Fruit fly (Drosophila melanogaster) whole organism, embryonic: ENCODE results near the gene CG17930.

ENCODE experiments used
- Antp ChIP-seq: fragments of 200-800 bp; sonication (Bioruptor generic); optimal IDR thresholded peaks from 3 replicates; lab custom pipeline; 2016; ENCODE audit warnings: missing biosample characterization, missing genetic modification characterization
- Asciz ChIP-seq: fragments of 200-800 bp; sonication (Bioruptor generic); optimal IDR thresholded peaks from 2 replicates; lab custom pipeline; 2017; ENCODE audit warnings: missing biosample characterization, mild to moderate bottlenecking, missing genetic modification characterization, missing genetic modification reagents
- Atf3 ChIP-seq: fragments of 200-800 bp; sonication (Bioruptor generic); optimal IDR thresholded peaks from 3 replicates; lab custom pipeline; 2016; ENCODE audit warnings: missing biosample characterization, missing genetic modification characterization
- Awh ChIP-seq: fragments of 200-800 bp; sonication (Bioruptor generic); IDR thresholded peaks from 2 replicates; pipeline ENCODE4, ENCODE4 v1.3.6; 2022; ENCODE audit warnings: missing biosample characterization, missing genetic modification characterization
- B-H2 ChIP-seq: fragments of 200-800 bp; sonication (Bioruptor generic); optimal IDR thresholded peaks from 2 replicates; lab custom pipeline; 2018; ENCODE audit warnings: missing biosample characterization, mild to moderate bottlenecking, missing genetic modification characterization
- Blimp-1 ChIP-seq: fragments of 200-800 bp; sonication (Bioruptor generic); optimal IDR thresholded peaks from 3 replicates; lab custom pipeline; 2018; ENCODE audit warnings: missing biosample characterization, missing genetic modification characterization, mild to moderate bottlenecking, moderate library complexity, missing genetic modification reagents
- CG10209 ChIP-seq: fragments of 200-800 bp; sonication (Bioruptor generic); optimal IDR thresholded peaks from 3 replicates; lab custom pipeline; 2017; ENCODE audit warnings: missing biosample characterization, mild to moderate bottlenecking, missing genetic modification characterization, missing genetic modification reagents
- CG10431 ChIP-seq: fragments of 200-800 bp; sonication (Bioruptor generic); optimal IDR thresholded peaks from 3 replicates; lab custom pipeline; 2018; ENCODE audit warnings: missing biosample characterization, mild to moderate bottlenecking, missing genetic modification characterization
- CG10979 ChIP-seq: fragments of 200-800 bp; sonication (Bioruptor generic); optimal IDR thresholded peaks from 2 replicates; lab custom pipeline; 2018; ENCODE audit warnings: missing biosample characterization, mild to moderate bottlenecking, missing genetic modification characterization, moderate library complexity
- CG11695 ChIP-seq: fragments of 200-800 bp; sonication (Bioruptor generic); IDR thresholded peaks from 3 replicates; pipeline ENCODE4 v1.3.6; 2022; ENCODE audit warnings: missing biosample characterization, missing genetic modification characterization
- CG12219 ChIP-seq: fragments of 200-800 bp; sonication (Bioruptor generic); optimal IDR thresholded peaks from 3 replicates; lab custom pipeline; 2018; ENCODE audit warnings: missing biosample characterization, mild to moderate bottlenecking, missing genetic modification characterization
- CG12769 ChIP-seq: fragments of 200-800 bp; sonication (Bioruptor generic); optimal IDR thresholded peaks from 2 replicates; lab custom pipeline; 2019; ENCODE audit warnings: missing biosample characterization, mild to moderate bottlenecking, missing genetic modification characterization, moderate library complexity
- CG13296 ChIP-seq: fragments of 200-800 bp; sonication (Bioruptor generic); optimal IDR thresholded peaks from 3 replicates; lab custom pipeline; 2018; ENCODE audit warnings: missing biosample characterization, mild to moderate bottlenecking, missing genetic modification characterization
- CG13894 ChIP-seq: fragments of 200-800 bp; sonication (Bioruptor generic); optimal IDR thresholded peaks from 3 replicates; lab custom pipeline; 2018; ENCODE audit warnings: missing biosample characterization, mild to moderate bottlenecking, missing genetic modification characterization, moderate library complexity
- CG17186 ChIP-seq: fragments of 200-800 bp; sonication (Bioruptor generic); optimal IDR thresholded peaks from 3 replicates; lab custom pipeline; 2017; ENCODE audit warnings: missing biosample characterization, missing genetic modification reagents, missing genetic modification characterization
- CG33557 ChIP-seq: fragments of 200-800 bp; sonication (Bioruptor generic); optimal IDR thresholded peaks from 2 replicates; lab custom pipeline; 2019; ENCODE audit warnings: missing biosample characterization, mild to moderate bottlenecking, missing genetic modification characterization, moderate library complexity
- CG6175 ChIP-seq: fragments of 200-800 bp; sonication (Bioruptor generic); IDR thresholded peaks from 3 replicates; pipeline ENCODE4 v1.3.6; 2022; ENCODE audit warnings: missing biosample characterization, missing genetic modification characterization
- CG6254 ChIP-seq: fragments of 200-800 bp; sonication (Bioruptor generic); optimal IDR thresholded peaks from 3 replicates; lab custom pipeline; 2017; ENCODE audit warnings: mild to moderate bottlenecking, missing biosample characterization, missing genetic modification reagents, missing genetic modification characterization
- CG6791 ChIP-seq: fragments of 200-800 bp; sonication (Bioruptor generic); IDR thresholded peaks from 3 replicates; pipeline ENCODE4 v1.3.6; 2022; ENCODE audit warnings: missing biosample characterization, missing genetic modification characterization; ENCODE audit not compliant: partially characterized antibody
- CG6813 ChIP-seq: fragments of 200-800 bp; sonication (Bioruptor generic); optimal IDR thresholded peaks from 2 replicates; lab custom pipeline; 2017; ENCODE audit warnings: missing biosample characterization, missing genetic modification characterization, mild to moderate bottlenecking, moderate library complexity, missing genetic modification reagents
- CG7745 ChIP-seq: fragments of 200-800 bp; sonication (Bioruptor generic); optimal IDR thresholded peaks from 2 replicates; lab custom pipeline; 2018; ENCODE audit warnings: missing biosample characterization, mild to moderate bottlenecking, missing genetic modification characterization, moderate library complexity
- CG8290 ChIP-seq, 3 experiments: fragments of 200-800 bp; sonication (Bioruptor generic); optimal IDR thresholded peaks; 2 replicates each; lab custom pipeline; 2016 to 2019; ENCODE audit warnings: missing biosample characterization in 3 of 3, missing genetic modification characterization in 3 of 3, mild to moderate bottlenecking in 2 of 3, moderate library complexity in 1 of 3
- CG8924 ChIP-seq: fragments of 200-800 bp; optimal IDR thresholded peaks from 3 replicates; lab custom pipeline; 2019; ENCODE audit warnings: missing biosample characterization, mild to moderate bottlenecking, missing genetic modification characterization, moderate library complexity
- CG9817 ChIP-seq: fragments of 200-800 bp; sonication (Bioruptor generic); optimal IDR thresholded peaks from 2 replicates; lab custom pipeline; 2018; ENCODE audit warnings: missing biosample characterization, mild to moderate bottlenecking, missing genetic modification characterization, moderate library complexity
- Dfd ChIP-seq, 2 experiments: fragments of >200 bp; optimal IDR thresholded peaks; 2 replicates each; lab custom pipeline; 2017; ENCODE audit warnings: missing biosample characterization in 2 of 2, missing genetic modification characterization in 2 of 2
- Ets65A ChIP-seq: fragments of 200-800 bp; sonication (Bioruptor generic); peaks from one replicate; lab custom pipeline; 2016; ENCODE audit warnings: missing biosample characterization, missing genetic modification characterization
- H15 ChIP-seq: fragments of 200-800 bp; sonication (Bioruptor generic); IDR thresholded peaks from 3 replicates; pipeline ENCODE4 v1.3.6; 2022; ENCODE audit warnings: missing biosample characterization, missing genetic modification characterization
- HLH4C ChIP-seq: fragments of 200-800 bp; sonication (Bioruptor generic); IDR thresholded peaks from 3 replicates; pipeline ENCODE4 v1.3.6; 2022; ENCODE audit warnings: missing biosample characterization, missing genetic modification characterization; ENCODE audit not compliant: partially characterized antibody
- HmgD ChIP-seq: fragments of 200-800 bp; sonication (Bioruptor generic); optimal IDR thresholded peaks from 3 replicates; lab custom pipeline; 2016; ENCODE audit warnings: missing biosample characterization, missing genetic modification characterization
- Hmx ChIP-seq: fragments of 200-800 bp; sonication (Bioruptor generic); optimal IDR thresholded peaks from 2 replicates; lab custom pipeline; 2016; ENCODE audit warnings: missing biosample characterization, missing genetic modification characterization
- NfI ChIP-seq: fragments of 200-800 bp; sonication (Bioruptor generic); optimal IDR thresholded peaks from 3 replicates; lab custom pipeline; 2018; ENCODE audit warnings: missing biosample characterization, mild to moderate bottlenecking, missing genetic modification characterization, moderate library complexity
- Stat92E ChIP-seq, 3 experiments: fragments of >200 bp in 2 of 3; fragments of 200-800 bp in 1 of 3; sonication (Bioruptor generic) in 1 of 3; optimal IDR thresholded peaks; 2 replicates each; lab custom pipeline; 2017 to 2019; ENCODE audit warnings: missing biosample characterization in 3 of 3, missing genetic modification characterization in 3 of 3, mild to moderate bottlenecking in 1 of 3, moderate library complexity in 1 of 3
- bab2 ChIP-seq: fragments of 200-800 bp; sonication (Bioruptor generic); optimal IDR thresholded peaks from 2 replicates; lab custom pipeline; 2016; ENCODE audit warnings: missing biosample characterization, missing genetic modification characterization
- crc ChIP-seq: fragments of 200-800 bp; sonication (Bioruptor generic); optimal IDR thresholded peaks from 2 replicates; lab custom pipeline; 2016; ENCODE audit warnings: missing biosample characterization, missing genetic modification characterization
- cwo ChIP-seq: fragments of 200-800 bp; sonication (Bioruptor generic); optimal IDR thresholded peaks from 3 replicates; lab custom pipeline; 2017; ENCODE audit warnings: missing biosample characterization, missing genetic modification characterization, mild to moderate bottlenecking, moderate library complexity, missing genetic modification reagents
- emc ChIP-seq: fragments of 200-800 bp; sonication (Bioruptor generic); optimal IDR thresholded peaks from 2 replicates; lab custom pipeline; 2016; ENCODE audit warnings: missing biosample characterization, missing genetic modification characterization
- ftz-f1 ChIP-seq: fragments of 200-800 bp; sonication (Bioruptor generic); optimal IDR thresholded peaks from 2 replicates; lab custom pipeline; 2016; ENCODE audit warnings: missing biosample characterization, missing genetic modification characterization
- grau ChIP-seq: fragments of 200-800 bp; optimal IDR thresholded peaks from 3 replicates; lab custom pipeline; 2019; ENCODE audit warnings: missing biosample characterization, mild to moderate bottlenecking, missing genetic modification characterization, moderate library complexity
- otp ChIP-seq: fragments of 200-800 bp; sonication (Bioruptor generic); IDR thresholded peaks from 3 replicates; pipeline ENCODE4, ENCODE4 v1.3.6; 2022; ENCODE audit warnings: missing biosample characterization, missing genetic modification characterization
- pum ChIP-seq: fragments of 200-800 bp; sonication (Bioruptor generic); optimal IDR thresholded peaks from 2 replicates; lab custom pipeline; 2016; ENCODE audit warnings: missing biosample characterization, missing genetic modification characterization
- sc ChIP-seq, 3 experiments: fragments of >200 bp in 2 of 3; fragments of 200-800 bp in 1 of 3; sonication (Bioruptor generic) in 1 of 3; optimal IDR thresholded peaks; 2 replicates in 2 of 3; 3 replicates in 1 of 3; lab custom pipeline; 2017; ENCODE audit warnings: mild to moderate bottlenecking in 1 of 3, missing biosample characterization in 1 of 3, missing genetic modification characterization in 1 of 3, missing genetic modification reagents in 1 of 3
- sd ChIP-seq: fragments of 200-800 bp; sonication (Bioruptor generic); optimal IDR thresholded peaks from 3 replicates; lab custom pipeline; 2018; ENCODE audit warnings: missing biosample characterization, mild to moderate bottlenecking, missing genetic modification characterization, moderate library complexity
- stc ChIP-seq: fragments of 200-800 bp; sonication (Bioruptor generic); IDR thresholded peaks from 2 replicates; pipeline ENCODE4 v1.3.6; 2022; ENCODE audit warnings: missing biosample characterization, missing genetic modification characterization
- tgo ChIP-seq: fragments of 200-800 bp; sonication (Bioruptor generic); IDR thresholded peaks from 3 replicates; pipeline ENCODE4 v1.3.6; 2022; ENCODE audit warnings: missing biosample characterization, missing genetic modification characterization
- tx ChIP-seq: fragments of 200-800 bp; sonication (Bioruptor generic); optimal IDR thresholded peaks from 2 replicates; lab custom pipeline; 2016; ENCODE audit warnings: missing biosample characterization, missing genetic modification characterization
- zen ChIP-seq: fragments of 200-800 bp; sonication (Bioruptor generic); optimal IDR thresholded peaks from 3 replicates; lab custom pipeline; 2018; ENCODE audit warnings: missing biosample characterization, mild to moderate bottlenecking, missing genetic modification characterization, moderate library complexity

Gene CG17930

dm6 chr3R:16280003-16280998, 47.3 kb upstream of the CG17930 start (continued):
- TF ChIP-seq CG12769 (tag; lab: Kevin White, UChicago) = peak; percentile 99
- TF ChIP-seq CG10431 = peak; percentile 97
- TF ChIP-seq B-H2 (GFP tag; lab: Kevin White, UChicago) = peak; percentile 99
- peak; percentile 100 for TF ChIP-seq CG11695 (GFP tag; lab: Robert Waterston, UW)
- peak; percentile 98 for TF ChIP-seq Antp (GFP tag; lab: Kevin White, UChicago)
- TF ChIP-seq crc = peak; percentile 99
- TF ChIP-seq ftz-f1 (GFP tag; lab: Kevin White, UChicago) = peak; percentile 90
- peak; percentile 100 for TF ChIP-seq CG33557 (GFP tag; lab: Kevin White, UChicago)
- TF ChIP-seq tx = peak; percentile 99
- TF ChIP-seq Dfd (GFP tag; optimal IDR thresholded peaks at IDR 0.05; lab: Kevin White, UChicago) = no peak
- TF ChIP-seq CG6254 (GFP tag; lab: Kevin White, UChicago) = peak; percentile 96
- peak; percentile 100 for TF ChIP-seq stc
- TF ChIP-seq Hmx (GFP tag; lab: Kevin White, UChicago) = peak; percentile 96
- peak; percentile 99 for TF ChIP-seq otp
- TF ChIP-seq CG12219 (GFP tag; lab: Kevin White, UChicago) = peak; percentile 99
- TF ChIP-seq emc (GFP tag; lab: Kevin White, UChicago) = peak; percentile 98
- TF ChIP-seq Blimp-1 = peak; percentile 98
- TF ChIP-seq H15 = peak; percentile 99
- peak; percentile 99 for TF ChIP-seq pum
- peak; percentile 99 for TF ChIP-seq grau (tag; lab: Kevin White, UChicago)
- peak; percentile 99 for TF ChIP-seq CG13296 (GFP tag; lab: Kevin White, UChicago)
- no peak for TF ChIP-seq HLH4C (GFP tag; lab: Robert Waterston, UW)
- TF ChIP-seq CG17186 = peak; percentile 91
- TF ChIP-seq zen (tag; lab: Kevin White, UChicago) = peak; percentile 99
- TF ChIP-seq Asciz (GFP tag; lab: Kevin White, UChicago) = peak; percentile 99
- TF ChIP-seq CG10209 = peak; percentile 100
- TF ChIP-seq CG6175 = peak; percentile 95
- TF ChIP-seq CG7745 (tag; lab: Kevin White, UChicago) = peak; percentile 96
- peak; percentile 99 for TF ChIP-seq CG6813 (GFP tag; lab: Kevin White, UChicago)
- peak; percentile 100 for TF ChIP-seq CG10979 (tag; lab: Kevin White, UChicago)
- peak; percentile 100 for TF ChIP-seq Ets65A
- peak; percentile 99 for TF ChIP-seq CG13894 (tag; lab: Kevin White, UChicago)
- peak; percentile 99 for TF ChIP-seq NfI (GFP tag; lab: Kevin White, UChicago)
- peak in 1 of 3 experiments; percentile 100 for TF ChIP-seq Stat92E (GFP tag; optimal IDR thresholded peaks at IDR 0.05; lab: Kevin White, UChicago)
- TF ChIP-seq cwo (GFP tag; lab: Kevin White, UChicago) = peak; percentile 98
- TF ChIP-seq CG8290 (GFP tag; optimal IDR thresholded peaks at IDR 0.05; lab: Kevin White, UChicago) = peak; percentile 99
- TF ChIP-seq CG8290 (tag; optimal IDR thresholded peaks at IDR 0.05; lab: Kevin White, UChicago) = peak; percentile 95 to 99
- TF ChIP-seq tgo (GFP tag; lab: Robert Waterston, UW) = peak; percentile 99
- no peak for TF ChIP-seq sc (optimal IDR thresholded peaks at IDR 0.05; lab: Kevin White, UChicago)
- peak; percentile 99 for TF ChIP-seq sc (GFP tag; optimal IDR thresholded peaks at IDR 0.05; lab: Kevin White, UChicago)
- TF ChIP-seq CG8924 (tag; lab: Kevin White, UChicago) = peak; percentile 100
- peak; percentile 98 for TF ChIP-seq sd (tag; lab: Kevin White, UChicago)
- peak; percentile 100 for TF ChIP-seq bab2 (GFP tag; lab: Kevin White, UChicago)
- peak; percentile 99 for TF ChIP-seq HmgD (GFP tag; lab: Kevin White, UChicago)
- TF ChIP-seq Awh (GFP tag; lab: Robert Waterston, UW) = peak; percentile 100
- TF ChIP-seq CG9817 = peak; percentile 99
- TF ChIP-seq Atf3 (GFP tag; lab: Kevin White, UChicago) = peak; percentile 99
- peak; percentile 37; the same call in 1 of the 3 replicates for TF ChIP-seq CG6791 (GFP tag; lab: Robert Waterston, UW)
